Fruit fly (Drosophila melanogaster) whole organism, larva: ENCODE results near the gene Neos.
A peak's percentile ranks its signal among the peaks of the same experiment; 100 is the strongest.

Source experiments
- noc ChIP-seq: fragments of 200-800 bp; sonication (Bioruptor generic); optimal IDR thresholded peaks from 3 replicates; lab custom pipeline; 2019; ENCODE audit warnings: missing biosample characterization, mild to moderate bottlenecking, missing genetic modification characterization, moderate library complexity

The Neos gene

DNA sequence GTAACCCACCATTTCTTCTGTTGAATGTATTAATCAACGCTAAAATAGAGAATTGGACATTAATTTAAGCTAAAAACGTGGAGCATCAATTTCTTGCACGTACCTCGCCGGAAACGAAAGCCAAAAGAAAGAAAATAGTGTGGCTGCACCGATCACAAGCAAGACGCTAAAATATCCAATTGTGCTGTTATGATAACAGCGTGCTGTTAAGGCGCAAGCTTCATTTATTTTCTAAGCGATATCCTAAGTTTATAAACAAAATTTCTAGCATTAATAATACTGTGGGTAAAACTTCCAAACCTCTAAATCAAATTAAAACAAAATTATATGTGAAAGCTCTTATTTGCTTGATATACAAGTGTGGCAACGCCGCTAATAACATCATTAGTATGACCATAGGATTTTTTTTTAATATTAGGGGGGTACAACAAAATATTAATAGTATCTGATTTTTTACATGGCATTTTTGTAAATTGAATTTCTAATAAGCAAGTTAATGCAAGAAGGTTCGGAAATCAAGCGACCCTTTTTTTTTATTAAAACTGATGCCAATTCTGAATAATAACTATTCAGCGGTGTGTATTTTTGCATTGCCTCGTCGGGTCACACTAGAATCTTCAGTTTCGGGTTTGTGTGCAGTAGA lies at the start of gene Neos, which contains the start of gene RpL18:
Gene Neos, plus strand, starts transcription at position 412 of the 643 bp plus-strand sequence.
Gene RpL18, minus strand, starts transcription at position 135 of the 643 bp plus-strand sequence.
- TF ChIP-seq noc (tag; lab: Kevin White, UChicago), result peak; percentile 62

DNA sequence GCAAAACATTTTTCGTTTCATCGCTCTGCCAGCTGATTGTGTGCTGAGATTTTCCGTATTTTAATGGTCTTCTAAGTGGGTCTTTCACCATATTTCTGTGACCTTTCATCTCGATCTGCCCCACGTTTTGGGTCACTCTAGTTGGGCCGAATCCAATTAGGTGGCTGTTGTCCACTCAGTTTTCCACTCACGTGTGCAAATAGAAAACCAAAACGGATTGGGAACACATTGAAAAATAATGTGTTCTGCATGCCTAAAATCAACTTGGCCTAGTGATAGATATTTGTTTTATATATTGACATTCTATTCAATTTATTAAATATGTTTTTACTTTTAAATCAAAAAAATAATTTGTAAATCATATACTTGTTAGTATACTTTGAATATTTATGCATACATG lies 7.2 kb upstream of the Neos start, which contains the start of gene CG14826:
Gene CG14826, plus strand, starts transcription at position 301 of the 400 bp plus-strand sequence.
- TF ChIP-seq noc (tag; lab: Kevin White, UChicago), result no peak

dm6 chr3L:7238072-7238759 lies 3.2 kb upstream of the Neos start, which contains the start of the genes CG14829 and BHD:
Gene CG14829 (minus strand): TSS chr3L:7238122.
Gene BHD (plus strand): TSS chr3L:7238542.
- no peak for TF ChIP-seq noc (tag; lab: Kevin White, UChicago)

dm6 chr3L:7243775-7244438 lies 2.5 kb downstream of the Neos start, which contains the start of the genes mRpL50 and mei-P22:
Gene mRpL50 (minus strand): TSS chr3L:7243933.
Gene mei-P22 (plus strand): TSS chr3L:7244388.
- no peak for TF ChIP-seq noc (tag; lab: Kevin White, UChicago)

DNA sequence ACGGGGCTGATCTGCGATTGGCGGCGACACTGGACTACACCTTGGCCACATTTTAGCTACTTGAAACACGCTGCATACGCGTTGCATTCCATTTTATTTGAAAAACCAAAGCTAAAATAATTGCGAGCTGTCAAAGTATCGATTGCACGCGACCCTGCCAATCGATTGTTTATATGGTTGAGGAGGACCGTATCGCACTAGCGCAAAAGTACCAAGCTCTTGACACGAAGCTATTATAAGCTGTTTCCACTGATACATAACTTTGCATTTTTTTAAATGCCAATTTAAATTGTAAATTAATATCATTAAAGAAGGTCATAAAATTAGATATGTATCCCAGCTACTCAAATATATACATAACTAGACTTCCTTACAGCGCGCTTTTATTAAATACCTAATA lies 7.7 kb downstream of the Neos start, which contains the start of gene Cdc27:
Gene Cdc27, minus strand, starts transcription at position 174 of the 400 bp plus-strand sequence.
- no peak for TF ChIP-seq noc (tag; lab: Kevin White, UChicago)

dm6 chr3L:7250469-7250868 lies 9.0 kb downstream of the Neos start, which contains the start of gene MED4:
Gene MED4 (minus strand): TSS chr3L:7250527.
- peak; percentile 20 for TF ChIP-seq noc (tag; lab: Kevin White, UChicago)

- TF ChIP-seq noc (tag; lab: Kevin White, UChicago), result no peak
Measured at dm6 chr3L:7254724-7255123, 13.3 kb downstream of the Neos start.

DNA sequence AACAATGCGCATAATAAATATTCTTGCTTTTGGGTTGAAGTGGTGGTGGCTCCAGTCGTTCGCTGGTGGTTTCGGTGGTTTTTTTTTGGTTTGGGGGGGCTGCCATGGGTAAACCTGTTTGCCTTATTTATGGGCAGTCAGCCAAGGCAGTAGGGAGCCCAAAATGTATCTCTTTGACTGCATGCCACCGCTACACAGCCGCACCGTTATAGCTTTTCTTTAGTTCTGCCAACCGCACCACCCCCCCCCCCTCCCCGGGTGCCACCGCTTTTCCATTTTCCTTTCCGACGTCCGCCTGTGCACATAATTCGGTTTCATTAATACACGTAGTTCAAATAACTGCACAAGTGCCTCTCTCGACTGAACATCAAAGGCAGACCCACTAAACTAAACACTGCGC lies 16.8 kb downstream of the Neos start:
- TF ChIP-seq noc (tag; lab: Kevin White, UChicago), result no peak

- TF ChIP-seq noc (tag; lab: Kevin White, UChicago), result no peak
Measured at dm6 chr3L:7262471-7262870, 21.0 kb downstream of the Neos start.

DNA sequence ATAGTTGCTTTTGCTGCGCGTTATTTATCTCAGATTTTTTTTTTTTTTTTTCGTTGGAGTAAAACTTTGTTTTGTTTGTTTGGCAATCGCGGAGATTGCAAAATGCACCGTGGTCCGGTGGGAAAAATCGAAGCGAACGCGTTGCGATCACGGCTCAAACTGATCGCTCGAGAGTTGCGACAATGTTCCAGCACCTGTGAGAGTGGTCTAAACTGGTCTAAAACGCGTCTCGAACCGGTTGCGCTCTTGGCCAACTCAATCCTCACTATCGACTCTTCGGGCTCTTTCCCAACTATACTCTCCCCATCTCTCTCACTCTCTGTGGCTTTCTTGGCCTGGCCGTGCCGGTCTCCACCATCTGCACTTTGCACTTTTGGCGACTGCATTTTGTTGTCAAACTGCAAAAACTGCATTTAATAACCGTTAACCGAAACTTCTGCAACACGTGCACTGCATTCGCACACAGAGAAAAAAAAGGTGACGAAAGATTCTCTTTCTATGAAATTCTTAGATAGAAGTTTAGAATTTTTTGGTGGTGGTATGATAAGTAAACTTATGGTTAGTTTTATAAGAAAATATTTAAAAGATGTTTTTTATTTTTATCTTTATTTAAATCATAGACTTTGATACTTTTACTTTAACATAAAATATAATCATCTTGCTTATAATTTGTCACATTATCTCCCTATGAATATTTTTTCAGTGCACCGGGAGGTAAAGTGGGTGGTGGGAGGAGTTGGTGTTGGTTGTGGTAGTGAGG lies 22.5 kb downstream of the Neos start, which contains the start of gene CG14830:
Gene CG14830, minus strand, starts transcription at position 164 of the 760 bp plus-strand sequence.
- TF ChIP-seq noc (tag; lab: Kevin White, UChicago), result no peak

- TF ChIP-seq noc (tag; lab: Kevin White, UChicago), result no peak
Measured at dm6 chr3L:7283541-7283940, 42.1 kb downstream of the Neos start.
